Fruit fly (Drosophila melanogaster) whole organism, embryonic: ENCODE data around the gene CG15877.

ENCODE experiments used
- CG1024 ChIP-seq: fragments of 200-800 bp; sonication (Bioruptor generic); IDR thresholded peaks from 2 replicates; pipeline ENCODE4 v1.3.6; 2022; ENCODE audit warnings: missing biosample characterization, missing genetic modification characterization
- CG10267 ChIP-seq: fragments of 200-800 bp; sonication (Bioruptor generic); optimal IDR thresholded peaks from 2 replicates; lab custom pipeline; 2018; ENCODE audit warnings: missing biosample characterization, mild to moderate bottlenecking, missing genetic modification characterization, moderate library complexity
- CG10543 ChIP-seq: fragments of 200-800 bp; sonication (Bioruptor generic); optimal IDR thresholded peaks from 3 replicates; lab custom pipeline; 2017; ENCODE audit warnings: missing biosample characterization, mild to moderate bottlenecking, missing genetic modification characterization, moderate library complexity
- CG13424 ChIP-seq: fragments of 200-800 bp; sonication (Bioruptor generic); optimal IDR thresholded peaks from 2 replicates; lab custom pipeline; 2019; ENCODE audit warnings: missing biosample characterization, mild to moderate bottlenecking, missing genetic modification characterization, moderate library complexity
- CG14050 ChIP-seq: fragments of 200-800 bp; sonication (Bioruptor generic); IDR thresholded peaks from 3 replicates; pipeline ENCODE4 v1.3.6; 2022; ENCODE audit warnings: missing biosample characterization, missing genetic modification characterization
- CG15073 ChIP-seq: fragments of 200-800 bp; sonication (Bioruptor generic); optimal IDR thresholded peaks from 2 replicates; lab custom pipeline; 2016; ENCODE audit warnings: missing biosample characterization, missing genetic modification characterization
- CG15696 ChIP-seq: fragments of 200-800 bp; sonication (Bioruptor generic); optimal IDR thresholded peaks from 2 replicates; lab custom pipeline; 2019; ENCODE audit warnings: missing biosample characterization, mild to moderate bottlenecking, missing genetic modification characterization, moderate library complexity
- CG1832 ChIP-seq: fragments of 200-800 bp; sonication (Bioruptor generic); optimal IDR thresholded peaks from 2 replicates; lab custom pipeline; 2017; ENCODE audit warnings: missing biosample characterization, mild to moderate bottlenecking, missing genetic modification characterization, inconsistent platforms
- CG3281 ChIP-seq: fragments of 200-800 bp; sonication (Bioruptor generic); optimal IDR thresholded peaks from 3 replicates; lab custom pipeline; 2017; ENCODE audit warnings: missing biosample characterization, mild to moderate bottlenecking, missing genetic modification characterization
- CG3407 ChIP-seq: fragments of 200-800 bp; sonication (Bioruptor generic); optimal IDR thresholded peaks from 2 replicates; lab custom pipeline; 2018; ENCODE audit warnings: missing biosample characterization, mild to moderate bottlenecking, missing genetic modification characterization
- CG34376 ChIP-seq: fragments of 200-800 bp; sonication (Bioruptor generic); optimal IDR thresholded peaks from 2 replicates; lab custom pipeline; 2018; ENCODE audit warnings: missing biosample characterization, mild to moderate bottlenecking, missing genetic modification characterization
- CG4820 ChIP-seq: fragments of 200-800 bp; sonication (Bioruptor generic); optimal IDR thresholded peaks from 3 replicates; lab custom pipeline; 2016; ENCODE audit warnings: missing biosample characterization, missing genetic modification characterization
- CG6272 ChIP-seq: fragments of 200-800 bp; sonication (Bioruptor generic); IDR thresholded peaks from 2 replicates; pipeline ENCODE4 v1.3.6; 2022; ENCODE audit warnings: missing biosample characterization, missing genetic modification characterization
- CG6683 ChIP-seq: fragments of 200-800 bp; sonication (Bioruptor generic); optimal IDR thresholded peaks from 2 replicates; lab custom pipeline; 2017; ENCODE audit warnings: missing biosample characterization, mild to moderate bottlenecking, missing genetic modification characterization, missing genetic modification reagents
- CG6854 ChIP-seq: fragments of 200-800 bp; sonication (Bioruptor generic); optimal IDR thresholded peaks from 3 replicates; lab custom pipeline; 2017; ENCODE audit warnings: missing biosample characterization, mild to moderate bottlenecking, missing genetic modification characterization
- CG8290 ChIP-seq, 3 experiments: fragments of 200-800 bp; sonication (Bioruptor generic); optimal IDR thresholded peaks; 2 replicates each; lab custom pipeline; 2016 to 2019; ENCODE audit warnings: missing biosample characterization in 3 of 3, missing genetic modification characterization in 3 of 3, mild to moderate bottlenecking in 2 of 3, moderate library complexity in 1 of 3
- CG8944 ChIP-seq: fragments of 200-800 bp; sonication (Bioruptor generic); optimal IDR thresholded peaks from 3 replicates; lab custom pipeline; 2016; ENCODE audit warnings: missing biosample characterization, missing genetic modification characterization
- D ChIP-seq, 2 experiments: fragments of 200-800 bp in 1 of 2; fragments of >200 bp in 1 of 2; sonication (Bioruptor generic) in 1 of 2; optimal IDR thresholded peaks; 2 replicates in 1 of 2; 3 replicates in 1 of 2; lab custom pipeline; 2017; ENCODE audit warnings: mild to moderate bottlenecking in 1 of 2, missing biosample characterization in 1 of 2, missing genetic modification characterization in 1 of 2, missing genetic modification reagents in 1 of 2
- D19B ChIP-seq: fragments of 200-800 bp; sonication (Bioruptor generic); optimal IDR thresholded peaks from 2 replicates; lab custom pipeline; 2017; ENCODE audit warnings: missing biosample characterization, mild to moderate bottlenecking, missing genetic modification characterization
- Ets97D ChIP-seq: fragments of 200-800 bp; sonication (Bioruptor generic); optimal IDR thresholded peaks from 3 replicates; lab custom pipeline; 2016; ENCODE audit warnings: missing biosample characterization, missing genetic modification characterization
- Hmr ChIP-seq: fragments of 200-800 bp; sonication (Bioruptor generic); optimal IDR thresholded peaks from 3 replicates; lab custom pipeline; 2017; ENCODE audit warnings: mild to moderate bottlenecking, missing biosample characterization, missing genetic modification reagents, missing genetic modification characterization
- Oaz ChIP-seq: fragments of 200-800 bp; sonication (Bioruptor generic); IDR thresholded peaks from 2 replicates; pipeline ENCODE4 v1.3.6; 2022; ENCODE audit warnings: missing biosample characterization, missing genetic modification characterization
- Xrp1 ChIP-seq: fragments of 200-800 bp; sonication (Bioruptor generic); IDR thresholded peaks from 2 replicates; pipeline ENCODE4 v1.3.6; 2022; ENCODE audit warnings: missing biosample characterization, missing genetic modification characterization
- bsh ChIP-seq, 2 experiments: fragments of 200-800 bp; sonication (Bioruptor generic); optimal IDR thresholded peaks; 2 replicates each; lab custom pipeline; 2017 to 2018; ENCODE audit warnings: mild to moderate bottlenecking in 2 of 2, missing biosample characterization in 2 of 2, missing genetic modification characterization in 2 of 2, moderate library complexity in 1 of 2
- crc ChIP-seq: fragments of 200-800 bp; sonication (Bioruptor generic); optimal IDR thresholded peaks from 2 replicates; lab custom pipeline; 2016; ENCODE audit warnings: missing biosample characterization, missing genetic modification characterization
- fd64A ChIP-seq: fragments of 200-800 bp; sonication (Bioruptor generic); optimal IDR thresholded peaks from 3 replicates; lab custom pipeline; 2018; ENCODE audit warnings: missing biosample characterization, mild to moderate bottlenecking, missing genetic modification characterization
- gcm ChIP-seq: fragments of 200-800 bp; sonication (Bioruptor generic); optimal IDR thresholded peaks from 2 replicates; lab custom pipeline; 2019; ENCODE audit warnings: missing biosample characterization, mild to moderate bottlenecking, missing genetic modification characterization, moderate library complexity
- grn ChIP-seq: fragments of 200-800 bp; sonication (Bioruptor generic); optimal IDR thresholded peaks from 3 replicates; lab custom pipeline; 2017; ENCODE audit warnings: missing biosample characterization, missing genetic modification characterization
- gsb ChIP-seq: fragments of 200-800 bp; sonication (Bioruptor generic); IDR thresholded peaks from 2 replicates; pipeline ENCODE4 v1.3.6; 2022; ENCODE audit warnings: missing biosample characterization, missing genetic modification characterization
- ham ChIP-seq: fragments of 200-800 bp; sonication (Bioruptor generic); IDR thresholded peaks from 2 replicates; pipeline ENCODE4 v1.3.6; 2022; ENCODE audit warnings: missing biosample characterization, missing genetic modification characterization
- lmd ChIP-seq: fragments of 200-800 bp; sonication (Bioruptor generic); IDR thresholded peaks from 2 replicates; pipeline ENCODE4 v1.3.6; 2022; ENCODE audit warnings: missing biosample characterization, missing genetic modification characterization
- lov ChIP-seq, 2 experiments: fragments of 200-800 bp in 1 of 2; fragments of >200 bp in 1 of 2; sonication (Bioruptor generic) in 1 of 2; IDR thresholded peaks in 1 of 2; optimal IDR thresholded peaks in 1 of 2; 2 replicates in 1 of 2; 3 replicates in 1 of 2; pipeline versions ENCODE4 v1.3.6 to Lab custom; 2017 to 2022; ENCODE audit warnings: missing biosample characterization in 1 of 2, missing genetic modification characterization in 1 of 2
- nau ChIP-seq: fragments of 200-800 bp; sonication (Bioruptor generic); optimal IDR thresholded peaks from 3 replicates; lab custom pipeline; 2017; ENCODE audit warnings: missing biosample characterization, mild to moderate bottlenecking, missing genetic modification characterization, missing genetic modification reagents
- nerfin-2 ChIP-seq: fragments of 200-800 bp; sonication (Bioruptor generic); IDR thresholded peaks from 2 replicates; pipeline ENCODE4 v1.3.6; 2022; ENCODE audit warnings: missing biosample characterization, missing genetic modification characterization; ENCODE audit not compliant: partially characterized antibody
- org-1 ChIP-seq: fragments of 200-800 bp; sonication (Bioruptor generic); optimal IDR thresholded peaks from 2 replicates; lab custom pipeline; 2017; ENCODE audit warnings: missing biosample characterization, missing genetic modification characterization
- pfk ChIP-seq: fragments of 200-800 bp; sonication (Bioruptor generic); optimal IDR thresholded peaks from 2 replicates; lab custom pipeline; 2018; ENCODE audit warnings: missing biosample characterization, mild to moderate bottlenecking, missing genetic modification characterization, moderate library complexity
- scrt ChIP-seq: fragments of 200-800 bp; sonication (Bioruptor generic); optimal IDR thresholded peaks from 2 replicates; lab custom pipeline; 2018; ENCODE audit warnings: missing biosample characterization, mild to moderate bottlenecking, missing genetic modification characterization, moderate library complexity
- sens ChIP-seq: fragments of 200-800 bp; sonication (Bioruptor generic); peaks from one replicate; lab custom pipeline; 2016; ENCODE audit warnings: missing biosample characterization, missing genetic modification characterization
- sr ChIP-seq: fragments of 200-800 bp; sonication (Bioruptor generic); IDR thresholded peaks from 3 replicates; pipeline ENCODE4 v1.3.6; 2022; ENCODE audit warnings: missing biosample characterization, missing genetic modification characterization
- tgo ChIP-seq: fragments of 200-800 bp; sonication (Bioruptor generic); IDR thresholded peaks from 3 replicates; pipeline ENCODE4 v1.3.6; 2022; ENCODE audit warnings: missing biosample characterization, missing genetic modification characterization
- wdn ChIP-seq: fragments of 200-800 bp; sonication (Bioruptor generic); IDR thresholded peaks from 2 replicates; pipeline ENCODE4 v1.3.6; 2022; ENCODE audit warnings: missing biosample characterization, missing genetic modification characterization

The CG15877 gene

DNA sequence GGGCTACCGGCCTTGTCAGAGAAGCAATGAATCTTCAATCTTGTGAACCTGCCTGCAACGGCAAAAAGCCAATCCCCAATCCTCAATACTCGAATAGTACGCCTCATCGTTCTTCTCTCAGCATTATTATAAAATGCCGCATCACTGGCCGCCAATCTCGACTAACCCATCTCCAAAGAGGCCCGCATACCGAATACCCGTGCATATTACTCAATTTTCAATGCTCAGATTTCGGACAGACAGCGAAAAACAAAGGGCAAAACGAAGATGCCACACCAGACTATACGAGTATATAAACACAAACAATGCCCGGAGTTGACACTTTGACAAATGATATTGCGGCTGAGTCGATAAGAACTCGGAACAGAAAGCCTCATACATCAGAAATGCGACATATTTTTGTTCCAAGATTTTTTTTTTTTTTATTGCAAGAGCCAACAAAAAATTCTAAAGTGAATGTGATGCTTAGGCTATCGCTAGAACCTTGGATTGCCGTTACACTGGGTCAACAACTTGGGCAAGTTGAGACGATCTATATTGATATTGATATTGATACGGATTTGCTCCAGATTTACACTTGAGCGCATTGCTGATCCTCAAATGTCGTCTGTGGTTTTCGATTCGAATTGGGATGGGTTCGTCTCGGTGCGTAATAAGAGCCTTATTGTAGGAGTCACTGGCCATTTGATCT lies 15.5 kb upstream of the CG15877 start (continued):
- TF ChIP-seq CG13424 (tag; lab: Kevin White, UChicago) (no peak), org-1 (GFP tag; lab: Kevin White, UChicago) (no peak), lov (optimal IDR thresholded peaks at IDR 0.05; lab: Kevin White, UChicago) (no peak), lov (GFP tag; IDR thresholded peaks at IDR 0.05; lab: Robert Waterston, UW) (no peak), nau (GFP tag; lab: Kevin White, UChicago) (peak; percentile 25), CG6683 (GFP tag; lab: Kevin White, UChicago) (no peak), fd64A (GFP tag; lab: Kevin White, UChicago) (no peak), CG34376 (GFP tag; lab: Kevin White, UChicago) (peak; percentile 11), CG8290 (GFP tag; optimal IDR thresholded peaks at IDR 0.05; lab: Kevin White, UChicago) (no peak), CG8290 (tag; optimal IDR thresholded peaks at IDR 0.05; lab: Kevin White, UChicago) (no peak), D19B (GFP tag; lab: Kevin White, UChicago) (no peak), pfk (GFP tag; lab: Kevin White, UChicago) (no peak), CG3407 (GFP tag; lab: Kevin White, UChicago) (no peak), crc (GFP tag; lab: Kevin White, UChicago) (no peak), CG3281 (GFP tag; lab: Kevin White, UChicago) (no peak), Hmr (GFP tag; lab: Kevin White, UChicago) (no peak), CG10543 (no peak), CG14050 (no peak), CG6272 (no peak), CG1832 (GFP tag; lab: Kevin White, UChicago) (no peak), CG15696 (tag; lab: Kevin White, UChicago) (no peak), CG8944 (GFP tag; lab: Kevin White, UChicago) (no peak), D (optimal IDR thresholded peaks at IDR 0.05; lab: Kevin White, UChicago) (no peak), D (GFP tag; optimal IDR thresholded peaks at IDR 0.05; lab: Kevin White, UChicago) (no peak), CG10267 (no peak), Ets97D (no peak), Oaz (GFP tag; lab: Robert Waterston, UW) (no peak), lmd (no peak), Xrp1 (peak; percentile 23; the same call in 1 of the 2 replicates), tgo (no peak), CG1024 (GFP tag; lab: Robert Waterston, UW) (peak; percentile 45; the same call in 1 of the 2 replicates), CG15073 (GFP tag; lab: Kevin White, UChicago) (no peak), nerfin-2 (GFP tag; lab: Robert Waterston, UW) (no peak), CG6854 (no peak), scrt (GFP tag; lab: Kevin White, UChicago) (no peak), grn (GFP tag; lab: Kevin White, UChicago) (peak; percentile 60), wdn (GFP tag; lab: Robert Waterston, UW) (no peak), sr (GFP tag; lab: Robert Waterston, UW) (no peak), sens (GFP tag; lab: Kevin White, UChicago) (peak; percentile 79), bsh (GFP tag; optimal IDR thresholded peaks at IDR 0.05; lab: Kevin White, UChicago) (peak in 1 of 2 experiments; percentile 19), CG4820 (GFP tag; lab: Kevin White, UChicago) (no peak)

DNA sequence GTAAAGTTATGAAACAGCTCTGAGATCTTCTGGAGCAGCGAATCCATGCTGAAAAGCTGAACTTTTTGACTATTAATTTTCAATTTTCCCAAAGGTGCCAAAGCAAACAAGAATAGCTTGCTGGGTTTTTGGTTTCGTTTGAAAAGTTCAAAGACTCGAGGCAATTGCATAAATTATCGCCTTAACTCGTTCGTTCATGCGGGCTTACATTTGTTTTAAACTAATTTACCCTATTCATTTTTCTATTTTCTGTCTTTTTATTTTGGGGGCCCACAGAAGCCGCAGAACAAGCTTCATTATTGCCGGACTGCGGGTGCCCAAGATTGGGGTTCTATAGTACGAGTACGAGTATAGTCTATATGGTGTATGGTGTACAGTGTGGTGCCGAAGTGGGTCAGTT lies 13.5 kb upstream of the CG15877 start, which contains the start of the genes CG32298 and CG32299:
Gene CG32298, minus strand, starts transcription at position 101 of the 400 bp plus-strand sequence.
Gene CG32299, minus strand, starts transcription at position 101 of the 400 bp plus-strand sequence.
- peak; percentile 78 for TF ChIP-seq gcm
- TF ChIP-seq ham (GFP tag; lab: Robert Waterston, UW), result no peak
- no peak for TF ChIP-seq gsb (GFP tag; lab: Robert Waterston, UW)
